Worm (Caenorhabditis elegans) whole organism, early embryonic: Measurements from ENCODE around the gene ZK930.6.

ENCODE experiments used
- B0310.2 ChIP-seq: sonication (generic microtip); optimal IDR thresholded peaks from 2 replicates; lab custom pipeline; 2016; ENCODE audit warnings: mild to moderate bottlenecking, missing genetic modification characterization, missing compliant biosample characterization
- F13C5.2 ChIP-seq: sonication (generic microtip); optimal IDR thresholded peaks from 2 replicates; lab custom pipeline; 2017; ENCODE audit warnings: mild to moderate bottlenecking, missing genetic modification characterization, inconsistent platforms, missing compliant biosample characterization
- aly-1 ChIP-seq: sonication (generic microtip); optimal IDR thresholded peaks from 2 replicates; lab custom pipeline; 2016; ENCODE audit warnings: missing genetic modification characterization, missing compliant biosample characterization
- ama-1 ChIP-seq: fragments of 150-350 bp; optimal IDR thresholded peaks from 2 replicates; lab custom pipeline; 2014
- ceh-13 ChIP-seq: fragments of 200-800 bp; sonication (Bioruptor generic); optimal IDR thresholded peaks from 2 replicates; lab custom pipeline; 2018; ENCODE audit warnings: mild to moderate bottlenecking, missing genetic modification characterization, missing compliant biosample characterization
- ceh-36 ChIP-seq: sonication (generic microtip); optimal IDR thresholded peaks from 2 replicates; lab custom pipeline; 2016; ENCODE audit warnings: missing genetic modification characterization, inconsistent platforms, missing compliant biosample characterization
- ets-7 ChIP-seq: sonication (generic microtip); optimal IDR thresholded peaks from 2 replicates; lab custom pipeline; 2016; ENCODE audit warnings: missing genotype, missing genetic modification characterization, missing compliant biosample characterization
- flt-1 ChIP-seq: fragments of 200-800 bp; sonication (Bioruptor generic); IDR thresholded peaks from 2 replicates; pipeline ENCODE4 v1.3.6; 2022; ENCODE audit warnings: missing genetic modification characterization, missing compliant biosample characterization
- hmbx-1 ChIP-seq: sonication (generic microtip); optimal IDR thresholded peaks from 2 replicates; lab custom pipeline; 2016; ENCODE audit warnings: mild to moderate bottlenecking, missing genetic modification characterization, missing compliant biosample characterization
- hmg-4 ChIP-seq: fragments of 200-800 bp; sonication (Bioruptor generic); optimal IDR thresholded peaks from 2 replicates; lab custom pipeline; 2018; ENCODE audit warnings: mild to moderate bottlenecking, missing genetic modification characterization, missing compliant biosample characterization
- hnd-1 ChIP-seq: sonication (generic microtip); optimal IDR thresholded peaks from 2 replicates; lab custom pipeline; 2016; ENCODE audit warnings: missing genetic modification characterization, missing compliant biosample characterization
- pes-1 ChIP-seq: fragments of 200-800 bp; sonication (Bioruptor generic); IDR thresholded peaks from 2 replicates; pipeline ENCODE4 v1.3.6; 2022; ENCODE audit warnings: missing genetic modification reagents, missing genetic modification characterization, missing compliant biosample characterization
- scrt-1 ChIP-seq: fragments of 200-800 bp; sonication (Bioruptor generic); IDR thresholded peaks from 2 replicates; pipeline ENCODE4 v1.3.6; 2022; ENCODE audit warnings: missing genetic modification characterization, missing compliant biosample characterization
- sea-1 ChIP-seq: fragments of 200-800 bp; sonication (Bioruptor generic); conservative IDR thresholded peaks from 2 replicates; pipeline ENCODE4 v1.3.6; 2022; ENCODE audit warnings: missing genetic modification characterization, missing compliant biosample characterization
- tbx-11 ChIP-seq: fragments of 200-800 bp; sonication (Bioruptor generic); IDR thresholded peaks from 2 replicates; pipeline ENCODE4 v1.3.6; 2022; ENCODE audit warnings: missing genetic modification characterization, missing compliant biosample characterization
- tbx-37 ChIP-seq: fragments of 200-800 bp; sonication (Bioruptor generic); conservative IDR thresholded peaks from 2 replicates; pipeline ENCODE4 v1.3.6; 2022; ENCODE audit warnings: missing genetic modification reagents, missing genetic modification characterization, missing compliant biosample characterization
- tra-4 ChIP-seq: sonication (generic microtip); optimal IDR thresholded peaks from 2 replicates; lab custom pipeline; 2017; ENCODE audit warnings: missing genetic modification characterization, missing compliant biosample characterization

The ZK930.6 gene

ce11 chrII:11893323-11893722, 9.6 kb downstream of the ZK930.6 start, which contains the start of gene ZK930.2:
Gene ZK930.2 (minus strand): TSS chrII:11893423.
- TF ChIP-seq hnd-1 (tag; lab: Kevin White, UChicago) = no peak
- TF ChIP-seq tra-4 (tag; lab: Kevin White, UChicago) = no peak
- TF ChIP-seq ama-1 (lab: Kevin White, UChicago) = no peak
- no peak for TF ChIP-seq hmbx-1 (tag; lab: Kevin White, UChicago)
- no peak for TF ChIP-seq F13C5.2 (tag; lab: Kevin White, UChicago)
- no peak for TF ChIP-seq hmg-4

ce11 chrII:11899761-11900160, 16.0 kb downstream of the ZK930.6 start:
- TF ChIP-seq pes-1 (GFP tag; lab: Robert Waterston, UW) (no peak), hnd-1 (tag; lab: Kevin White, UChicago) (no peak), ceh-36 (peak; percentile 6)

ce11 chrII:11901110-11901509, 17.4 kb downstream of the ZK930.6 start, which contains the start of gene vab-23:
Gene vab-23 (minus strand): TSS chrII:11901210.
- TF ChIP-seq scrt-1 (GFP tag; lab: Robert Waterston, UW) = no peak
- no peak for TF ChIP-seq ets-7

- TF ChIP-seq flt-1 (GFP tag; lab: Robert Waterston, UW) = no peak
- TF ChIP-seq sea-1 = no peak
- TF ChIP-seq ceh-13 (GFP tag; lab: Kevin White, UChicago) = no peak
- no peak for TF ChIP-seq aly-1 (tag; lab: Kevin White, UChicago)
- no peak for TF ChIP-seq tra-4 (tag; lab: Kevin White, UChicago)
- no peak for TF ChIP-seq pes-1 (GFP tag; lab: Robert Waterston, UW)
- no peak for TF ChIP-seq F13C5.2 (tag; lab: Kevin White, UChicago)
- no peak for TF ChIP-seq B0310.2 (tag; lab: Kevin White, UChicago)
- no peak for TF ChIP-seq scrt-1 (GFP tag; lab: Robert Waterston, UW)
- no peak for TF ChIP-seq hnd-1 (tag; lab: Kevin White, UChicago)
- no peak for TF ChIP-seq ama-1 (lab: Kevin White, UChicago)
- no peak for TF ChIP-seq ceh-36
- no peak for TF ChIP-seq ets-7
- TF ChIP-seq tbx-11 = no peak
- TF ChIP-seq hmg-4 = no peak
- TF ChIP-seq tbx-37 (GFP tag; lab: Robert Waterston, UW) = no peak
These were observed 18.5 kb downstream of the ZK930.6 start for ce11 chrII:11902203-11902602.

- TF ChIP-seq sea-1 (no peak), aly-1 (tag; lab: Kevin White, UChicago) (no peak), tbx-11 (no peak), scrt-1 (GFP tag; lab: Robert Waterston, UW) (no peak), F13C5.2 (tag; lab: Kevin White, UChicago) (no peak), tra-4 (tag; lab: Kevin White, UChicago) (no peak), pes-1 (GFP tag; lab: Robert Waterston, UW) (no peak), ceh-36 (no peak), hmbx-1 (tag; lab: Kevin White, UChicago) (no peak)
These were observed 21.3 kb downstream of the ZK930.6 start for ce11 chrII:11905023-11905422.

- no peak for TF ChIP-seq hnd-1 (tag; lab: Kevin White, UChicago)
- TF ChIP-seq ceh-36 = no peak
- no peak for TF ChIP-seq aly-1 (tag; lab: Kevin White, UChicago)
- TF ChIP-seq tbx-11 = no peak
- no peak for TF ChIP-seq sea-1
- TF ChIP-seq pes-1 (GFP tag; lab: Robert Waterston, UW) = no peak
These were observed 22.5 kb downstream of the ZK930.6 start, which contains the start of gene ZK930.4 for ce11 chrII:11906217-11906616. Gene ZK930.4 (plus strand): TSS chrII:11906517.

ce11 chrII:11910569-11910968, 26.8 kb downstream of the ZK930.6 start:
- TF ChIP-seq sea-1 (no peak), aly-1 (tag; lab: Kevin White, UChicago) (no peak), ceh-13 (GFP tag; lab: Kevin White, UChicago) (no peak), F13C5.2 (tag; lab: Kevin White, UChicago) (no peak)

ce11 chrII:11914304-11914703, 30.6 kb downstream of the ZK930.6 start, which contains the start of gene ZK930.7:
Gene ZK930.7 (plus strand): TSS chrII:11914604.
- no peak for TF ChIP-seq sea-1
- TF ChIP-seq F13C5.2 (tag; lab: Kevin White, UChicago) = no peak
- no peak for TF ChIP-seq ets-7

- TF ChIP-seq scrt-1 (GFP tag; lab: Robert Waterston, UW) (no peak), tbx-37 (GFP tag; lab: Robert Waterston, UW) (no peak)
These were observed 32.2 kb downstream of the ZK930.6 start, which contains the start of the genes vps-15 and hmg-12 for ce11 chrII:11915770-11916554. Gene vps-15 (minus strand): TSS chrII:11915852. Gene hmg-12 (plus strand): TSS chrII:11916513.
